Fruit fly (Drosophila melanogaster) whole organism, embryonic: ENCODE data around the gene Arpc1.
A peak's percentile ranks its signal among the peaks of the same experiment; 100 is the strongest.

Experiments
- B-H2 ChIP-seq: fragments of 200-800 bp; sonication (Bioruptor generic); optimal IDR thresholded peaks from 2 replicates; lab custom pipeline; 2018; ENCODE audit warnings: missing biosample characterization, mild to moderate bottlenecking, missing genetic modification characterization
- CG12299 ChIP-seq: fragments of 200-800 bp; sonication (Bioruptor generic); optimal IDR thresholded peaks from 2 replicates; lab custom pipeline; 2018; ENCODE audit warnings: missing biosample characterization, mild to moderate bottlenecking, missing genetic modification characterization
- CG1233 ChIP-seq: fragments of 200-800 bp; sonication (Bioruptor generic); optimal IDR thresholded peaks from 4 replicates; lab custom pipeline; 2018; ENCODE audit warnings: missing biosample characterization, mild to moderate bottlenecking, missing genetic modification characterization
- CG12942 ChIP-seq: fragments of 200-800 bp; sonication (Bioruptor generic); optimal IDR thresholded peaks from 3 replicates; lab custom pipeline; 2016; ENCODE audit warnings: missing biosample characterization, missing genetic modification characterization
- CG17568 ChIP-seq: fragments of 200-800 bp; sonication (Bioruptor generic); optimal IDR thresholded peaks from 2 replicates; lab custom pipeline; 2018; ENCODE audit warnings: missing biosample characterization, mild to moderate bottlenecking, missing genetic modification characterization, moderate library complexity
- CG18476 ChIP-seq: fragments of 200-800 bp; sonication (Bioruptor generic); optimal IDR thresholded peaks from 2 replicates; lab custom pipeline; 2016; ENCODE audit warnings: missing biosample characterization, mild to moderate bottlenecking, missing genetic modification characterization
- CG2875 ChIP-seq: fragments of 200-800 bp; sonication (Bioruptor generic); optimal IDR thresholded peaks from 2 replicates; lab custom pipeline; 2017; ENCODE audit warnings: missing biosample characterization, mild to moderate bottlenecking, missing genetic modification characterization, missing genetic modification reagents
- CG30020 ChIP-seq: fragments of 200-800 bp; optimal IDR thresholded peaks from 2 replicates; lab custom pipeline; 2019; ENCODE audit warnings: missing biosample characterization, mild to moderate bottlenecking, missing genetic modification characterization, moderate library complexity
- CG3065 ChIP-seq: fragments of 200-800 bp; sonication (Bioruptor generic); optimal IDR thresholded peaks from 2 replicates; lab custom pipeline; 2016; ENCODE audit warnings: missing biosample characterization, missing genetic modification characterization
- CG34224 ChIP-seq: fragments of 200-800 bp; sonication (Bioruptor generic); IDR thresholded peaks from 3 replicates; pipeline ENCODE4 v1.3.6; 2022; ENCODE audit warnings: missing biosample characterization, missing genetic modification characterization; ENCODE audit not compliant: partially characterized antibody
- CG4360 ChIP-seq: fragments of 200-800 bp; sonication (Bioruptor generic); IDR thresholded peaks from 2 replicates; pipeline ENCODE4 v1.3.6; 2022; ENCODE audit warnings: missing biosample characterization, missing genetic modification characterization
- CG43689 ChIP-seq: fragments of 200-800 bp; sonication (Bioruptor generic); IDR thresholded peaks from 2 replicates; pipeline ENCODE4 v1.3.6; 2022; ENCODE audit warnings: missing biosample characterization, missing genetic modification characterization
- CG4617 ChIP-seq: fragments of 200-800 bp; sonication (Bioruptor generic); optimal IDR thresholded peaks from 3 replicates; lab custom pipeline; 2016; ENCODE audit warnings: missing biosample characterization, missing genetic modification characterization, borderline replicate concordance
- CG7271 ChIP-seq: fragments of 200-800 bp; sonication (Bioruptor generic); optimal IDR thresholded peaks from 2 replicates; lab custom pipeline; 2018; ENCODE audit warnings: missing biosample characterization, mild to moderate bottlenecking, missing genetic modification characterization, moderate library complexity
- CG7745 ChIP-seq: fragments of 200-800 bp; sonication (Bioruptor generic); optimal IDR thresholded peaks from 2 replicates; lab custom pipeline; 2018; ENCODE audit warnings: missing biosample characterization, mild to moderate bottlenecking, missing genetic modification characterization, moderate library complexity
- CHES-1-like ChIP-seq: fragments of 200-800 bp; sonication (Bioruptor generic); optimal IDR thresholded peaks from 2 replicates; lab custom pipeline; 2016; ENCODE audit warnings: missing biosample characterization, missing genetic modification characterization
- CTCF ChIP-seq: fragments of 200-800 bp; sonication (Bioruptor generic); optimal IDR thresholded peaks from 2 replicates; lab custom pipeline; 2017; ENCODE audit warnings: missing biosample characterization, mild to moderate bottlenecking, missing genetic modification characterization, moderate library complexity
- Dad ChIP-seq: fragments of 200-800 bp; sonication (Bioruptor generic); optimal IDR thresholded peaks from 3 replicates; lab custom pipeline; 2016; ENCODE audit warnings: missing biosample characterization, missing genetic modification characterization
- Doc2 ChIP-seq: fragments of 200-800 bp; sonication (Bioruptor generic); IDR thresholded peaks from 2 replicates; pipeline ENCODE4 v1.3.6; 2022; ENCODE audit warnings: missing biosample characterization, missing genetic modification characterization
- Doc3 ChIP-seq: fragments of 200-800 bp; sonication (Bioruptor generic); IDR thresholded peaks from 3 replicates; pipeline ENCODE4 v1.3.6; 2022; ENCODE audit warnings: missing biosample characterization, missing genetic modification characterization; ENCODE audit not compliant: partially characterized antibody
- HLH3B ChIP-seq: fragments of 200-800 bp; sonication (Bioruptor generic); IDR thresholded peaks from 2 replicates; pipeline ENCODE4 v1.3.6; 2022; ENCODE audit warnings: missing biosample characterization, missing genetic modification characterization
- Hmr ChIP-seq: fragments of 200-800 bp; sonication (Bioruptor generic); optimal IDR thresholded peaks from 3 replicates; lab custom pipeline; 2017; ENCODE audit warnings: mild to moderate bottlenecking, missing biosample characterization, missing genetic modification reagents, missing genetic modification characterization
- NC2β ChIP-seq: fragments of 200-800 bp; sonication (Bioruptor generic); optimal IDR thresholded peaks from 2 replicates; lab custom pipeline; 2016; ENCODE audit warnings: missing biosample characterization, missing genetic modification characterization
- Oli ChIP-seq: fragments of 200-800 bp; sonication (Bioruptor generic); optimal IDR thresholded peaks from 2 replicates; lab custom pipeline; 2018; ENCODE audit warnings: missing biosample characterization, mild to moderate bottlenecking, missing genetic modification characterization, moderate library complexity
- Scr ChIP-seq: fragments of 200-800 bp; sonication (Bioruptor generic); IDR thresholded peaks from 2 replicates; pipeline ENCODE4 v1.3.6; 2022; ENCODE audit warnings: missing biosample characterization, missing genetic modification characterization; ENCODE audit not compliant: partially characterized antibody
- Usf ChIP-seq: fragments of 200-800 bp; sonication (Bioruptor generic); optimal IDR thresholded peaks from 2 replicates; lab custom pipeline; 2017; ENCODE audit warnings: missing genotype, missing biosample characterization, missing genetic modification characterization
- ash1 ChIP-seq: fragments of 200-800 bp; sonication (Bioruptor generic); optimal IDR thresholded peaks from 2 replicates; lab custom pipeline; 2018; ENCODE audit warnings: missing biosample characterization, mild to moderate bottlenecking, missing genetic modification characterization
- az2 ChIP-seq: fragments of 200-800 bp; sonication (Bioruptor generic); optimal IDR thresholded peaks from 3 replicates; lab custom pipeline; 2016; ENCODE audit warnings: missing biosample characterization, missing genetic modification characterization
- cg ChIP-seq: fragments of 200-800 bp; sonication (Bioruptor generic); optimal IDR thresholded peaks from 3 replicates; lab custom pipeline; 2019; ENCODE audit warnings: missing biosample characterization, mild to moderate bottlenecking, missing genetic modification characterization, moderate library complexity
- ci ChIP-seq: fragments of 200-800 bp; sonication (Bioruptor generic); IDR thresholded peaks from 3 replicates; pipeline ENCODE4 v1.3.6; 2022; ENCODE audit warnings: missing biosample characterization, missing genetic modification characterization
- danr ChIP-seq: fragments of 200-800 bp; sonication (Bioruptor generic); IDR thresholded peaks from 2 replicates; pipeline ENCODE4 v1.3.6; 2022; ENCODE audit warnings: missing biosample characterization, missing genetic modification characterization
- dati ChIP-seq: fragments of 200-800 bp; sonication (Bioruptor generic); IDR thresholded peaks from 2 replicates; pipeline ENCODE4 v1.3.6; 2022; ENCODE audit warnings: missing biosample characterization, missing genetic modification characterization
- dysf ChIP-seq: fragments of 200-800 bp; sonication (Bioruptor generic); IDR thresholded peaks from 3 replicates; pipeline ENCODE4 v1.3.6; 2022; ENCODE audit warnings: missing biosample characterization, missing genetic modification characterization
- ems ChIP-seq: fragments of 200-800 bp; sonication (Bioruptor generic); optimal IDR thresholded peaks from 3 replicates; lab custom pipeline; 2016; ENCODE audit warnings: missing biosample characterization, missing genetic modification characterization
- gce ChIP-seq: fragments of 200-800 bp; sonication (Bioruptor generic); IDR thresholded peaks from 3 replicates; pipeline ENCODE4 v1.3.6; 2022; ENCODE audit warnings: missing biosample characterization, missing genetic modification characterization
- grn ChIP-seq: fragments of 200-800 bp; sonication (Bioruptor generic); optimal IDR thresholded peaks from 3 replicates; lab custom pipeline; 2017; ENCODE audit warnings: missing biosample characterization, missing genetic modification characterization
- hb ChIP-seq: fragments of 200-800 bp; sonication (Bioruptor generic); IDR thresholded peaks from 3 replicates; pipeline ENCODE4 v1.3.6; 2022; ENCODE audit warnings: missing biosample characterization, missing genetic modification characterization; ENCODE audit not compliant: partially characterized antibody
- jing ChIP-seq: fragments of 200-800 bp; sonication (Bioruptor generic); optimal IDR thresholded peaks from 2 replicates; lab custom pipeline; 2018; ENCODE audit warnings: missing biosample characterization, mild to moderate bottlenecking, missing genetic modification characterization
- jumu ChIP-seq: fragments of 200-800 bp; sonication (Bioruptor generic); optimal IDR thresholded peaks from 3 replicates; lab custom pipeline; 2016; ENCODE audit warnings: missing biosample characterization, missing genetic modification characterization
- ken ChIP-seq: fragments of 200-800 bp; sonication (Bioruptor generic); IDR thresholded peaks from 3 replicates; pipeline ENCODE4 v1.3.6; 2022; ENCODE audit warnings: missing biosample characterization, missing genetic modification characterization
- klu ChIP-seq: fragments of 200-800 bp; sonication (Bioruptor generic); IDR thresholded peaks from 2 replicates; pipeline ENCODE4 v1.3.6; 2022; ENCODE audit warnings: missing biosample characterization, missing genetic modification characterization
- phol ChIP-seq: fragments of 200-800 bp; sonication (Bioruptor generic); optimal IDR thresholded peaks from 3 replicates; lab custom pipeline; 2018; ENCODE audit warnings: missing biosample characterization, mild to moderate bottlenecking, missing genetic modification characterization, moderate library complexity
- ro ChIP-seq: fragments of 200-800 bp; sonication (Bioruptor generic); IDR thresholded peaks from 2 replicates; pipeline ENCODE4 v1.3.6; 2022; ENCODE audit warnings: missing biosample characterization, missing genetic modification characterization
- scrt ChIP-seq: fragments of 200-800 bp; sonication (Bioruptor generic); optimal IDR thresholded peaks from 2 replicates; lab custom pipeline; 2018; ENCODE audit warnings: missing biosample characterization, mild to moderate bottlenecking, missing genetic modification characterization, moderate library complexity
- seq ChIP-seq: fragments of 200-800 bp; sonication (Bioruptor generic); IDR thresholded peaks from 2 replicates; pipeline ENCODE4 v1.3.6; 2022; ENCODE audit warnings: missing biosample characterization, missing genetic modification characterization
- toy ChIP-seq: fragments of 200-800 bp; sonication (Bioruptor generic); IDR thresholded peaks from 2 replicates; pipeline ENCODE4 v1.3.6; 2022; ENCODE audit warnings: missing biosample characterization, missing genetic modification characterization
- usp ChIP-seq: fragments of >200 bp; optimal IDR thresholded peaks from 2 replicates; lab custom pipeline; 2017; ENCODE audit warnings: missing biosample characterization, missing genetic modification characterization
- wor ChIP-seq: fragments of 200-800 bp; sonication (Bioruptor generic); IDR thresholded peaks from 2 replicates; pipeline ENCODE4 v1.3.6; 2022; ENCODE audit warnings: missing biosample characterization, missing genetic modification characterization
- zen2 ChIP-seq: fragments of 200-800 bp; sonication (Bioruptor generic); IDR thresholded peaks from 3 replicates; pipeline ENCODE4 v1.3.6; 2022; ENCODE audit warnings: missing biosample characterization, missing genetic modification characterization; ENCODE audit not compliant: partially characterized antibody

Gene Arpc1

DNA sequence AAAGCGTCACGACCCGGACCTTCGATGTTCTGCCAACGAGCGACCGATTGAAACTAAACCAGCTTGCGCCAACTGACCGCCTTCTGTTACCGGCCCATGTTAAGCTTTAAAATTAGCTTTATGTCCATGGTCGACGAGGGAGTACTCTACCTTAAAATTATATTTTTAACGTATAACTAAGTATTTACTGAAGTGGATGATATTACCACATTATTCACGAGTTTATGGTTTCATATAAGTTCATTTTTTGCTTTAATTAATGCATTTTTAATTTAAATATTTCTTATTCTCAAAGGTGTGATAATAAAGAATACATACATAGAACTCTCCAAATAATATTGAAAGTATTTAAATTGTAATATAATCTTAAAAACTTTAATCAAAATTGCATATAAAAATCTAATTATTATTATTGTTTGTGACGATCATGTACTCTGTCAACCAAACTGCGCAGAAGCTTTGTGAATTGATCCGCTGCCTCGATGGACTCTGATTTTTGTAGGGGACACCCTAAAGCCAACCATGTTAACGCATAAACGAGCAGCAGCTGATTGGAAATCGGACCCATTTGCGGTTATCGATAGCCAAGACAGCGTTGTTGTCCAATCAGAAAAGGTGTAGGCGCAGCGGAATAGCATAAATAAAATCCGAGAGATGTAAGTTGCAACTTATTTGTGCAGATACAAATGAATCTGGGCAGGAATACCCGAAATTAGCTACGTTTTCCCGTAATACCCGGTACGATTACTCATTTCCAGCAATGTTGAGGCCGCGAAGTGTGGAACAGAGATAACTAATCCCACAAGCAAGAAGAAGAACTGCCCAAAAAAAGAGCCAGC lies 49.2 kb downstream of the Arpc1 start, which contains the start of the genes CG9008 and p38b (continued):
- no peak for TF ChIP-seq CHES-1-like (GFP tag; lab: Kevin White, UChicago)
- TF ChIP-seq Oli (tag; lab: Kevin White, UChicago): peak; percentile 87
- peak; percentile 40 for TF ChIP-seq B-H2 (GFP tag; lab: Kevin White, UChicago)
- TF ChIP-seq dati: no peak
- peak; percentile 88 for TF ChIP-seq phol
- TF ChIP-seq dysf: peak; percentile 77
- TF ChIP-seq CG43689: no peak
- TF ChIP-seq danr (GFP tag; lab: Robert Waterston, UW): peak; percentile 9; the same call in 1 of the 2 replicates
- TF ChIP-seq jing (GFP tag; lab: Kevin White, UChicago): no peak
- no peak for TF ChIP-seq gce (GFP tag; lab: Robert Waterston, UW)
- no peak for TF ChIP-seq Doc2 (GFP tag; lab: Robert Waterston, UW)
- TF ChIP-seq ci (GFP tag; lab: Robert Waterston, UW): peak; percentile 4; the same call in 1 of the 3 replicates
- TF ChIP-seq ems: no peak
- TF ChIP-seq CG12942 (GFP tag; lab: Kevin White, UChicago): peak; percentile 46
- TF ChIP-seq HLH3B: peak; percentile 65; the same call in 1 of the 2 replicates
- peak; percentile 13 for TF ChIP-seq grn (GFP tag; lab: Kevin White, UChicago)
- no peak; the same call in 2 of the 3 replicates for TF ChIP-seq zen2
- 0 out of 2 replicates have a peak, but pooled peaks have one; percentile 20 for TF ChIP-seq toy
- TF ChIP-seq klu (GFP tag; lab: Robert Waterston, UW): peak; percentile 60; the same call in 1 of the 2 replicates
- TF ChIP-seq scrt: peak; percentile 80
- TF ChIP-seq CG34224 (GFP tag; lab: Robert Waterston, UW): peak; percentile 58; the same call in 2 of the 3 replicates
- 0 out of 3 replicates have a peak, but pooled peaks have one; percentile 10 for TF ChIP-seq ken (GFP tag; lab: Robert Waterston, UW)
- peak; percentile 65 for TF ChIP-seq CG30020 (tag; lab: Kevin White, UChicago)
- TF ChIP-seq Dad (GFP tag; lab: Kevin White, UChicago): peak; percentile 19
- TF ChIP-seq hb (GFP tag; lab: Robert Waterston, UW): no peak
- no peak for TF ChIP-seq usp (GFP tag; lab: Kevin White, UChicago)
- TF ChIP-seq ro: peak; percentile 29; the same call in 1 of the 2 replicates
- TF ChIP-seq CG17568 (GFP tag; lab: Kevin White, UChicago): no peak
- TF ChIP-seq Scr (GFP tag; lab: Robert Waterston, UW): peak; percentile 45; the same call in 1 of the 2 replicates
- TF ChIP-seq Doc3 (GFP tag; lab: Robert Waterston, UW): 0 out of 3 replicates have a peak, but pooled peaks have one; percentile 26
- TF ChIP-seq CG18476: peak; percentile 72
- no peak for TF ChIP-seq CG4360
- no peak for TF ChIP-seq CG7271
- TF ChIP-seq CG7745: no peak
- peak; percentile 69 for TF ChIP-seq CG12299 (tag; lab: Kevin White, UChicago)
- peak; percentile 89 for TF ChIP-seq Hmr (GFP tag; lab: Kevin White, UChicago)
- peak; percentile 80 for TF ChIP-seq CG1233 (GFP tag; lab: Kevin White, UChicago)
- no peak for TF ChIP-seq NC2β
- peak; percentile 15; the same call in 1 of the 2 replicates for TF ChIP-seq wor (GFP tag; lab: Robert Waterston, UW)
- no peak for TF ChIP-seq cg (GFP tag; lab: Kevin White, UChicago)
- peak; percentile 11 for TF ChIP-seq jumu (GFP tag; lab: Kevin White, UChicago)
- no peak for TF ChIP-seq ash1
- TF ChIP-seq az2: peak; percentile 79
- TF ChIP-seq seq (GFP tag; lab: Robert Waterston, UW): no peak; the same call in 1 of the 2 replicates
- TF ChIP-seq CG3065 (GFP tag; lab: Kevin White, UChicago): peak; percentile 27
- peak; percentile 53 for TF ChIP-seq CG4617
- TF ChIP-seq Usf (GFP tag; lab: Kevin White, UChicago): peak; percentile 71
- TF ChIP-seq CG2875 (GFP tag; lab: Kevin White, UChicago): peak; percentile 14
- TF ChIP-seq CTCF (GFP tag; lab: Kevin White, UChicago): no peak
